Fruit fly (Drosophila melanogaster): ENCODE data around the gene CG12984.

The CG12984 gene

DNA sequence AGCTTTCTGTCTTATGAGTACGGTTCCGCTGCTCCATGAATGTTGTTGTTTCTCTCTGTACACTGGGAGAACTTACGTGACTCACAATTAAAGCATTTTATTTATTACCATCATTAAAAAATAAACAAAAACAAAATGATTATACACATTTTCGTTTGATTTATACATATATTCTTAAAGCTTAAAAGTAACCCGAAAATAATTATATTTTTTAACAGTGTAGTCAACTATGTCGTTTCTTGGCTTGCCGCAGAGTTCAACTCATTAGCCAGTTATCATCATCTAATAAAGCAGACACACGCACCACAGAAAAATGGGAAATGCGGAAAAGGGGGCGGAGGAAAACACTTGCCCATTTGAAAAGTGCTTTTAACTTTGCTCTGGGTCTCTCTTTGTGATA is 45.9 kb downstream of the CG12984 start (continued):
- TF ChIP-seq nerfin-2 (GFP tag; IDR thresholded peaks at IDR 0.05; ENCODE audit: partially characterized antibody) = no peak
- no peak for TF ChIP-seq Dref (GFP tag; IDR thresholded peaks at IDR 0.05)
- peak; percentile 7 for TF ChIP-seq her (GFP tag; optimal IDR thresholded peaks at IDR 0.05)
- TF ChIP-seq ara (GFP tag; IDR thresholded peaks at IDR 0.05) = peak; percentile 75
- peak; percentile 59 for TF ChIP-seq kay (GFP tag; optimal IDR thresholded peaks at IDR 0.05)
- peak; percentile 73 for TF ChIP-seq CG17568 (GFP tag; optimal IDR thresholded peaks at IDR 0.05)
- TF ChIP-seq CG5180 (GFP tag; optimal IDR thresholded peaks at IDR 0.05) = peak; percentile 7
- TF ChIP-seq insv (GFP tag; optimal IDR thresholded peaks at IDR 0.05) = no peak
- peak; percentile 60; the same call in 1 of the 2 replicates for TF ChIP-seq CG4730 (GFP tag; IDR thresholded peaks at IDR 0.05)
- TF ChIP-seq sqz (GFP tag; optimal IDR thresholded peaks at IDR 0.05) = peak; percentile 40
- TF ChIP-seq CG11085 (GFP tag; IDR thresholded peaks at IDR 0.05) = no peak
- peak; percentile 2 for TF ChIP-seq CG3163 (GFP tag; optimal IDR thresholded peaks at IDR 0.05)
- peak; percentile 59 for TF ChIP-seq CG3407 (GFP tag; optimal IDR thresholded peaks at IDR 0.05)
- no peak for TF ChIP-seq amos (GFP tag; IDR thresholded peaks at IDR 0.05; ENCODE audit: partially characterized antibody)
- peak; percentile 59 for TF ChIP-seq CG18764 (GFP tag; optimal IDR thresholded peaks at IDR 0.05)
- TF ChIP-seq CG34422 (GFP tag; IDR thresholded peaks at IDR 0.05) = peak; percentile 40; the same call in 2 of the 3 replicates
- no peak for TF ChIP-seq tup (GFP tag; optimal IDR thresholded peaks at IDR 0.05)
- TF ChIP-seq Asciz (GFP tag; optimal IDR thresholded peaks at IDR 0.05) = peak; percentile 59
- TF ChIP-seq Hr3 (GFP tag; optimal IDR thresholded peaks at IDR 0.05) = peak; percentile 76
- TF ChIP-seq eve (GFP tag; optimal IDR thresholded peaks at IDR 0.05) = no peak
- no peak for TF ChIP-seq gce (GFP tag; IDR thresholded peaks at IDR 0.05)
- TF ChIP-seq Fer1 (GFP tag; optimal IDR thresholded peaks at IDR 0.05) = peak; percentile 76
- no peak for TF ChIP-seq CG6854 (GFP tag; optimal IDR thresholded peaks at IDR 0.05)
- TF ChIP-seq Hr78 (GFP tag; optimal IDR thresholded peaks at IDR 0.05) = peak in 1 of 2 experiments; percentile 76
- peak; percentile 31 for TF ChIP-seq btn (GFP tag; optimal IDR thresholded peaks at IDR 0.05)
- no peak; the same call in 2 of the 3 replicates for TF ChIP-seq Optix (GFP tag; IDR thresholded peaks at IDR 0.05)
- TF ChIP-seq chn (GFP tag; optimal IDR thresholded peaks at IDR 0.05) = peak; percentile 61
- TF ChIP-seq pfk (GFP tag; optimal IDR thresholded peaks at IDR 0.05) = no peak
- TF ChIP-seq ase (GFP tag; IDR thresholded peaks at IDR 0.05) = 0 out of 3 replicates have a peak, but pooled peaks have one; percentile 32
- TF ChIP-seq Gsc (GFP tag; IDR thresholded peaks at IDR 0.05) = no peak
- no peak for TF ChIP-seq Kr (GFP tag; optimal IDR thresholded peaks at IDR 0.05)
- peak; percentile 61 for TF ChIP-seq zen (tag; optimal IDR thresholded peaks at IDR 0.05)
- TF ChIP-seq sima (GFP tag; optimal IDR thresholded peaks at IDR 0.05) = peak; percentile 10
- TF ChIP-seq CG6689 (GFP tag; IDR thresholded peaks at IDR 0.05) = peak; percentile 83
- TF ChIP-seq cwo (GFP tag; optimal IDR thresholded peaks at IDR 0.05) = peak; percentile 57
- no peak for TF ChIP-seq usp (GFP tag; optimal IDR thresholded peaks at IDR 0.05)
- TF ChIP-seq CG12659 (GFP tag; optimal IDR thresholded peaks at IDR 0.05) = peak; percentile 68
- TF ChIP-seq CG1024 (GFP tag; IDR thresholded peaks at IDR 0.05) = no peak
- no peak for TF ChIP-seq z (GFP tag; IDR thresholded peaks at IDR 0.05)
- TF ChIP-seq jumu (GFP tag; optimal IDR thresholded peaks at IDR 0.05) = peak; percentile 42
- peak; percentile 60; the same call in 1 of the 3 replicates for TF ChIP-seq C15 (GFP tag; IDR thresholded peaks at IDR 0.05)
- no peak for TF ChIP-seq sna (GFP tag; IDR thresholded peaks at IDR 0.05; ENCODE audit: partially characterized antibody)
- peak; percentile 67 for TF ChIP-seq zfh1 (GFP tag; IDR thresholded peaks at IDR 0.05)
- TF ChIP-seq HmgD (GFP tag; optimal IDR thresholded peaks at IDR 0.05) = no peak
- peak; percentile 85 for TF ChIP-seq phol (tag; optimal IDR thresholded peaks at IDR 0.05)
- no peak for TF ChIP-seq B-H2 (GFP tag; optimal IDR thresholded peaks at IDR 0.05)
- peak; percentile 59; the same call in 2 of the 3 replicates for TF ChIP-seq CG11560 (tag; IDR thresholded peaks at IDR 0.05)
- TF ChIP-seq CG30020 (tag; optimal IDR thresholded peaks at IDR 0.05) = peak; percentile 7
- peak; percentile 79 for TF ChIP-seq sd (tag; optimal IDR thresholded peaks at IDR 0.05)
- peak; percentile 66 for TF ChIP-seq bab2 (GFP tag; optimal IDR thresholded peaks at IDR 0.05)
- no peak for TF ChIP-seq CG8478 (optimal IDR thresholded peaks at IDR 0.05)
